Worm (Caenorhabditis elegans) whole organism, L3 larva: ENCODE results near the gene ule-2.

Source experiments
- ZK546.5 ChIP-seq: sonication (generic microtip); optimal IDR thresholded peaks from 2 replicates; lab custom pipeline; 2017; ENCODE audit warnings: missing biosample characterization, missing genetic modification characterization
- nhr-28 ChIP-seq: fragments of 150-350 bp; optimal IDR thresholded peaks from 2 replicates; lab custom pipeline; 2014; ENCODE audit warnings: missing biosample characterization, missing genetic modification characterization
- unc-39 ChIP-seq: sonication (generic microtip); optimal IDR thresholded peaks from 4 replicates; lab custom pipeline; 2017; ENCODE audit warnings: missing biosample characterization, missing genetic modification characterization

DNA sequence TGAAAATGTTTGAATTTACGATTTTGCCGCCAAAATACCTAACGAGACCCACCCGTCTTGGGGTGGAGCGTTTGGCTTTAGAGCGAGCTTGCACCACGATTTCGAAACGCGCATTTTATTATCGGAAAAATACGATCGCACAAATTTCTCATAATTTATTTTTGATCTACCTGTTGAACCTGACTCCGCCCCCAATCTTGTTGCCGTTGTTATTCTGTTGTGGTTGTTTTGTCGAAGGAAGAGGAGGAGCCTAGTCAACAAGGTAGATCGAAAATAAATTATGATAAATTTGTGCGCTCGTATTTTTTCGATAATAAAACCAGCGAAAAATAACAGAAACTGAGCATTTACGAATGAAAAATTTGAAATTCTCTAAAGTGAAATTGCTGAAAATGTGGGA lies 24.0 kb downstream of the ule-2 start:
- TF ChIP-seq nhr-28 (no peak), ZK546.5 (no peak), unc-39 (no peak)
